Fruit fly (Drosophila melanogaster) whole organism, embryonic: ENCODE results near the gene Pig1.

Experiments
- Aef1 ChIP-seq: fragments of 200-800 bp; sonication (Bioruptor generic); IDR thresholded peaks from 3 replicates; pipeline ENCODE4 v1.3.6; 2022; ENCODE audit warnings: missing biosample characterization, missing genetic modification characterization
- CG11560 ChIP-seq: fragments of 200-800 bp; sonication (Bioruptor generic); IDR thresholded peaks from 3 replicates; pipeline ENCODE4 v1.3.6; 2022; ENCODE audit warnings: missing biosample characterization, missing genetic modification characterization
- CG1233 ChIP-seq: fragments of 200-800 bp; sonication (Bioruptor generic); optimal IDR thresholded peaks from 4 replicates; lab custom pipeline; 2018; ENCODE audit warnings: missing biosample characterization, mild to moderate bottlenecking, missing genetic modification characterization
- CG13287 ChIP-seq: fragments of 200-800 bp; sonication (Bioruptor generic); IDR thresholded peaks from 2 replicates; pipeline ENCODE4 v1.3.6; 2022; ENCODE audit warnings: missing biosample characterization, missing genetic modification characterization; ENCODE audit not compliant: partially characterized antibody
- CG14441 ChIP-seq: fragments of 200-800 bp; sonication (Bioruptor generic); IDR thresholded peaks from 2 replicates; pipeline ENCODE4 v1.3.6; 2022; ENCODE audit warnings: missing biosample characterization, missing genetic modification characterization
- CG1647 ChIP-seq: fragments of 200-800 bp; sonication (Bioruptor generic); optimal IDR thresholded peaks from 3 replicates; lab custom pipeline; 2016; ENCODE audit warnings: missing biosample characterization, missing genetic modification characterization
- CG16815 ChIP-seq: fragments of 200-800 bp; sonication (Bioruptor generic); optimal IDR thresholded peaks from 3 replicates; lab custom pipeline; 2017; ENCODE audit warnings: missing biosample characterization, mild to moderate bottlenecking, missing genetic modification characterization
- CG16863 ChIP-seq: fragments of 200-800 bp; sonication (Bioruptor generic); optimal IDR thresholded peaks from 3 replicates; lab custom pipeline; 2016; ENCODE audit warnings: missing biosample characterization, missing genetic modification characterization
- CG17361 ChIP-seq: fragments of 200-800 bp; sonication (Bioruptor generic); IDR thresholded peaks from 3 replicates; pipeline ENCODE4 v1.3.6; 2022; ENCODE audit warnings: missing biosample characterization, missing genetic modification characterization
- CG17802 ChIP-seq: fragments of 200-800 bp; sonication (Bioruptor generic); optimal IDR thresholded peaks from 2 replicates; lab custom pipeline; 2018; ENCODE audit warnings: missing biosample characterization, mild to moderate bottlenecking, missing genetic modification characterization, moderate library complexity
- CG2116 ChIP-seq: fragments of 200-800 bp; sonication (Bioruptor generic); optimal IDR thresholded peaks from 3 replicates; lab custom pipeline; 2018; ENCODE audit warnings: missing biosample characterization, mild to moderate bottlenecking, missing genetic modification characterization
- CG31441 ChIP-seq: fragments of 200-800 bp; sonication (Bioruptor generic); IDR thresholded peaks from 2 replicates; pipeline ENCODE4 v1.3.6; 2022; ENCODE audit warnings: missing biosample characterization, missing genetic modification characterization
- CG32767 ChIP-seq: fragments of 200-800 bp; sonication (Bioruptor generic); IDR thresholded peaks from 2 replicates; pipeline ENCODE4 v1.3.6; 2022; ENCODE audit warnings: missing biosample characterization, missing genetic modification characterization
- CG34376 ChIP-seq: fragments of 200-800 bp; sonication (Bioruptor generic); optimal IDR thresholded peaks from 2 replicates; lab custom pipeline; 2018; ENCODE audit warnings: missing biosample characterization, mild to moderate bottlenecking, missing genetic modification characterization
- CG4282 ChIP-seq: fragments of 200-800 bp; sonication (Bioruptor generic); optimal IDR thresholded peaks from 2 replicates; lab custom pipeline; 2016; ENCODE audit warnings: missing biosample characterization, missing genetic modification characterization
- CG4404 ChIP-seq: fragments of 200-800 bp; sonication (Bioruptor generic); IDR thresholded peaks from 2 replicates; pipeline ENCODE4 v1.3.6; 2022; ENCODE audit warnings: missing biosample characterization, missing genetic modification characterization
- CG4707 ChIP-seq: fragments of 200-800 bp; sonication (Bioruptor generic); optimal IDR thresholded peaks from 2 replicates; lab custom pipeline; 2018; ENCODE audit warnings: missing biosample characterization, mild to moderate bottlenecking, missing genetic modification characterization, moderate library complexity
- CG7372 ChIP-seq: fragments of 200-800 bp; sonication (Bioruptor generic); IDR thresholded peaks from 2 replicates; pipeline ENCODE4 v1.3.6; 2022; ENCODE audit warnings: missing biosample characterization, missing genetic modification characterization
- CG7556 ChIP-seq: fragments of 200-800 bp; sonication (Bioruptor generic); optimal IDR thresholded peaks from 2 replicates; lab custom pipeline; 2017; ENCODE audit warnings: missing biosample characterization, mild to moderate bottlenecking, missing genetic modification characterization
- CG7963 ChIP-seq: fragments of 200-800 bp; sonication (Bioruptor generic); IDR thresholded peaks from 3 replicates; pipeline ENCODE4 v1.3.6; 2022; ENCODE audit warnings: missing biosample characterization, missing genetic modification characterization; ENCODE audit not compliant: partially characterized antibody
- D ChIP-seq, 2 experiments: fragments of 200-800 bp in 1 of 2; fragments of >200 bp in 1 of 2; sonication (Bioruptor generic) in 1 of 2; optimal IDR thresholded peaks; 2 replicates in 1 of 2; 3 replicates in 1 of 2; lab custom pipeline; 2017; ENCODE audit warnings: mild to moderate bottlenecking in 1 of 2, missing biosample characterization in 1 of 2, missing genetic modification characterization in 1 of 2, missing genetic modification reagents in 1 of 2
- Dek ChIP-seq: fragments of 200-800 bp; sonication (Bioruptor generic); optimal IDR thresholded peaks from 3 replicates; lab custom pipeline; 2019; ENCODE audit warnings: missing biosample characterization, mild to moderate bottlenecking, missing genetic modification characterization, moderate library complexity
- ERR ChIP-seq: fragments of 200-800 bp; sonication (Bioruptor generic); optimal IDR thresholded peaks from 2 replicates; lab custom pipeline; 2016; ENCODE audit warnings: missing biosample characterization, missing genetic modification characterization
- Fer3 ChIP-seq: fragments of 200-800 bp; sonication (Bioruptor generic); optimal IDR thresholded peaks from 2 replicates; lab custom pipeline; 2018; ENCODE audit warnings: missing biosample characterization, mild to moderate bottlenecking, missing genetic modification characterization, moderate library complexity
- Gsc ChIP-seq: fragments of 200-800 bp; sonication (Bioruptor generic); IDR thresholded peaks from 2 replicates; pipeline ENCODE4 v1.3.6; 2022; ENCODE audit warnings: missing biosample characterization, missing genetic modification characterization
- HLH4C ChIP-seq: fragments of 200-800 bp; sonication (Bioruptor generic); IDR thresholded peaks from 3 replicates; pipeline ENCODE4 v1.3.6; 2022; ENCODE audit warnings: missing biosample characterization, missing genetic modification characterization; ENCODE audit not compliant: partially characterized antibody
- Hmx ChIP-seq: fragments of 200-800 bp; sonication (Bioruptor generic); optimal IDR thresholded peaks from 2 replicates; lab custom pipeline; 2016; ENCODE audit warnings: missing biosample characterization, missing genetic modification characterization
- Mad ChIP-seq: fragments of 200-800 bp; sonication (Bioruptor generic); optimal IDR thresholded peaks from 2 replicates; lab custom pipeline; 2016; ENCODE audit warnings: missing biosample characterization, missing genetic modification characterization
- Max ChIP-seq: fragments of 200-800 bp; sonication (Bioruptor generic); optimal IDR thresholded peaks from 2 replicates; lab custom pipeline; 2016; ENCODE audit warnings: missing biosample characterization, mild to moderate bottlenecking, missing genetic modification characterization
- NFAT ChIP-seq: fragments of 200-800 bp; sonication (Bioruptor generic); IDR thresholded peaks from 2 replicates; pipeline ENCODE4 v1.3.6; 2022; ENCODE audit warnings: missing biosample characterization, missing genetic modification characterization
- NfI ChIP-seq: fragments of 200-800 bp; sonication (Bioruptor generic); optimal IDR thresholded peaks from 3 replicates; lab custom pipeline; 2018; ENCODE audit warnings: missing biosample characterization, mild to moderate bottlenecking, missing genetic modification characterization, moderate library complexity
- Poxn ChIP-seq: fragments of 200-800 bp; sonication (Bioruptor generic); IDR thresholded peaks from 2 replicates; pipeline ENCODE4 v1.3.6; 2022; ENCODE audit warnings: missing biosample characterization, missing genetic modification characterization
- Taf1 ChIP-seq: fragments of 200-800 bp; sonication (Bioruptor generic); IDR thresholded peaks from 2 replicates; pipeline ENCODE4 v1.3.6; 2022; ENCODE audit warnings: missing biosample characterization, missing genetic modification characterization
- Vsx1 ChIP-seq: fragments of 200-800 bp; sonication (Bioruptor generic); optimal IDR thresholded peaks from 2 replicates; lab custom pipeline; 2017; ENCODE audit warnings: missing biosample characterization, mild to moderate bottlenecking, missing genetic modification characterization, missing genetic modification reagents
- chn ChIP-seq: fragments of 200-800 bp; sonication (Bioruptor generic); optimal IDR thresholded peaks from 2 replicates; lab custom pipeline; 2016; ENCODE audit warnings: missing biosample characterization, missing genetic modification characterization
- danr ChIP-seq: fragments of 200-800 bp; sonication (Bioruptor generic); IDR thresholded peaks from 2 replicates; pipeline ENCODE4 v1.3.6; 2022; ENCODE audit warnings: missing biosample characterization, missing genetic modification characterization
- gfzf ChIP-seq: fragments of 200-800 bp; sonication (Bioruptor generic); optimal IDR thresholded peaks from 2 replicates; lab custom pipeline; 2016; ENCODE audit warnings: missing biosample characterization, mild to moderate bottlenecking, missing genetic modification characterization, moderate library complexity
- her ChIP-seq: fragments of 200-800 bp; sonication (Bioruptor generic); optimal IDR thresholded peaks from 2 replicates; lab custom pipeline; 2016; ENCODE audit warnings: missing biosample characterization, missing genetic modification characterization
- inv ChIP-seq: fragments of 200-800 bp; sonication (Bioruptor generic); IDR thresholded peaks from 2 replicates; pipeline ENCODE4 v1.3.6; 2022; ENCODE audit warnings: missing biosample characterization, missing genetic modification characterization; ENCODE audit not compliant: partially characterized antibody
- kah ChIP-seq: fragments of 200-800 bp; sonication (Bioruptor generic); optimal IDR thresholded peaks from 2 replicates; lab custom pipeline; 2018; ENCODE audit warnings: missing biosample characterization, mild to moderate bottlenecking, missing genetic modification characterization
- kay ChIP-seq: fragments of 200-800 bp; sonication (Bioruptor generic); optimal IDR thresholded peaks from 2 replicates; lab custom pipeline; 2016; ENCODE audit warnings: missing biosample characterization, missing genetic modification characterization
- ken ChIP-seq: fragments of 200-800 bp; sonication (Bioruptor generic); IDR thresholded peaks from 3 replicates; pipeline ENCODE4 v1.3.6; 2022; ENCODE audit warnings: missing biosample characterization, missing genetic modification characterization
- lbe ChIP-seq: fragments of 200-800 bp; sonication (Bioruptor generic); optimal IDR thresholded peaks from 2 replicates; lab custom pipeline; 2016; ENCODE audit warnings: missing biosample characterization, mild to moderate bottlenecking, missing genetic modification characterization
- luna ChIP-seq: fragments of 200-800 bp; sonication (Bioruptor generic); optimal IDR thresholded peaks from 2 replicates; lab custom pipeline; 2016; ENCODE audit warnings: missing biosample characterization, missing genetic modification characterization
- nerfin-1 ChIP-seq: fragments of 200-800 bp; sonication (Bioruptor generic); optimal IDR thresholded peaks from 3 replicates; lab custom pipeline; 2019; ENCODE audit warnings: missing biosample characterization, mild to moderate bottlenecking, missing genetic modification characterization, moderate library complexity
- pho ChIP-seq: fragments of 200-800 bp; sonication (Bioruptor generic); optimal IDR thresholded peaks from 2 replicates; lab custom pipeline; 2016; ENCODE audit warnings: missing biosample characterization, missing genetic modification characterization
- pum ChIP-seq: fragments of 200-800 bp; sonication (Bioruptor generic); optimal IDR thresholded peaks from 2 replicates; lab custom pipeline; 2016; ENCODE audit warnings: missing biosample characterization, missing genetic modification characterization
- row ChIP-seq: fragments of 200-800 bp; sonication (Bioruptor generic); IDR thresholded peaks from 3 replicates; pipeline ENCODE4 v1.3.6; 2022; ENCODE audit warnings: missing biosample characterization, missing genetic modification characterization
- scrt ChIP-seq: fragments of 200-800 bp; sonication (Bioruptor generic); optimal IDR thresholded peaks from 2 replicates; lab custom pipeline; 2018; ENCODE audit warnings: missing biosample characterization, mild to moderate bottlenecking, missing genetic modification characterization, moderate library complexity
- sens-2 ChIP-seq: fragments of 200-800 bp; sonication (Bioruptor generic); IDR thresholded peaks from 2 replicates; pipeline ENCODE4 v1.3.6; 2022; ENCODE audit warnings: missing biosample characterization, missing genetic modification characterization
- vvl ChIP-seq: fragments of 200-800 bp; sonication (Bioruptor generic); IDR thresholded peaks from 2 replicates; pipeline ENCODE4 v1.3.6; 2022; ENCODE audit warnings: missing biosample characterization, missing genetic modification characterization
- zf30C ChIP-seq: fragments of 200-800 bp; sonication (Bioruptor generic); optimal IDR thresholded peaks from 3 replicates; lab custom pipeline; 2018; ENCODE audit warnings: missing biosample characterization, mild to moderate bottlenecking, missing genetic modification characterization

The Pig1 gene

DNA sequence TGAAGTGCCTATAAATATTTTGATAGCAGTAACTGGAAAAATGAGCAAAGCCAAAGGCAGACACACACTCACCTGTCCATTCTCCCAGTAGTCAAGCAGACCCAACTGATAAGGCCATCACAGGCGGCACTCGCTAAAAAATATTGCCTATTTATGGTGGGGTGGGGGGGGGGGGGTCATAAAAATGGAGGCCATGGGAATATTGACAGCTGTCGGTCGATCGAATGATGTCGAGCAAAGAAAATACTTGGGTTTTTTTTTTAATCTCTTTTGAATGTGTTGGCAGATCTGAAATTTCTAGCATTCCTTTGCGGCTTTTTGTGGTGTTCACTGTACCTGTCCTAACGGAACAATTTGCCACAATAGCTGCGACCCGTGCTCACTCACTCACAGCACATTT is 24.5 kb upstream of the Pig1 start (continued):
- TF ChIP-seq CG4404 (0 out of 2 replicates have a peak, but pooled peaks have one; percentile 14), pho (GFP tag; lab: Kevin White, UChicago) (no peak), Fer3 (tag; lab: Kevin White, UChicago) (peak; percentile 18), CG4707 (GFP tag; lab: Kevin White, UChicago) (no peak), chn (GFP tag; lab: Kevin White, UChicago) (no peak), inv (GFP tag; lab: Robert Waterston, UW) (no peak), D (optimal IDR thresholded peaks at IDR 0.05; lab: Kevin White, UChicago) (no peak), D (GFP tag; optimal IDR thresholded peaks at IDR 0.05; lab: Kevin White, UChicago) (no peak), CG34376 (GFP tag; lab: Kevin White, UChicago) (no peak), CG16815 (GFP tag; lab: Kevin White, UChicago) (no peak), CG4282 (GFP tag; lab: Kevin White, UChicago) (no peak), Vsx1 (GFP tag; lab: Kevin White, UChicago) (no peak), CG16863 (GFP tag; lab: Kevin White, UChicago) (no peak), vvl (GFP tag; lab: Robert Waterston, UW) (no peak), luna (no peak), CG31441 (no peak), Mad (GFP tag; lab: Kevin White, UChicago) (no peak), CG17802 (no peak), Hmx (GFP tag; lab: Kevin White, UChicago) (no peak), CG1647 (GFP tag; lab: Kevin White, UChicago) (no peak), Max (GFP tag; lab: Kevin White, UChicago) (no peak), CG7963 (GFP tag; lab: Robert Waterston, UW) (no peak), pum (GFP tag; lab: Kevin White, UChicago) (no peak), Aef1 (GFP tag; lab: Robert Waterston, UW) (0 out of 3 replicates have a peak, but pooled peaks have one; percentile 19), Poxn (GFP tag; lab: Robert Waterston, UW) (no peak), Taf1 (GFP tag; lab: Robert Waterston, UW) (0 out of 2 replicates have a peak, but pooled peaks have one; percentile 22), CG1233 (GFP tag; lab: Kevin White, UChicago) (no peak), kah (GFP tag; lab: Kevin White, UChicago) (no peak), row (GFP tag; lab: Robert Waterston, UW) (peak; percentile 72), her (GFP tag; lab: Kevin White, UChicago) (no peak), NFAT (GFP tag; lab: Robert Waterston, UW) (no peak), gfzf (GFP tag; lab: Kevin White, UChicago) (no peak), lbe (GFP tag; lab: Kevin White, UChicago) (no peak), danr (GFP tag; lab: Robert Waterston, UW) (no peak), kay (no peak), Dek (tag; lab: Kevin White, UChicago) (no peak), CG2116 (no peak), CG7372 (GFP tag; lab: Robert Waterston, UW) (0 out of 2 replicates have a peak, but pooled peaks have one; percentile 29), CG7556 (no peak), CG32767 (GFP tag; lab: Robert Waterston, UW) (no peak), zf30C (no peak), scrt (GFP tag; lab: Kevin White, UChicago) (no peak), CG13287 (GFP tag; lab: Robert Waterston, UW) (no peak), Gsc (GFP tag; lab: Robert Waterston, UW) (no peak), nerfin-1 (tag; lab: Kevin White, UChicago) (no peak), ken (GFP tag; lab: Robert Waterston, UW) (no peak), HLH4C (GFP tag; lab: Robert Waterston, UW) (no peak), CG17361 (GFP tag; lab: Robert Waterston, UW) (no peak), CG14441 (peak; percentile 60), NfI (GFP tag; lab: Kevin White, UChicago) (no peak), CG11560 (tag; lab: Robert Waterston, UW) (no peak), sens-2 (GFP tag; lab: Robert Waterston, UW) (no peak), ERR (GFP tag; lab: Kevin White, UChicago) (no peak)
